Worm (Caenorhabditis elegans): ENCODE results near the gene dpy-23.

DNA sequence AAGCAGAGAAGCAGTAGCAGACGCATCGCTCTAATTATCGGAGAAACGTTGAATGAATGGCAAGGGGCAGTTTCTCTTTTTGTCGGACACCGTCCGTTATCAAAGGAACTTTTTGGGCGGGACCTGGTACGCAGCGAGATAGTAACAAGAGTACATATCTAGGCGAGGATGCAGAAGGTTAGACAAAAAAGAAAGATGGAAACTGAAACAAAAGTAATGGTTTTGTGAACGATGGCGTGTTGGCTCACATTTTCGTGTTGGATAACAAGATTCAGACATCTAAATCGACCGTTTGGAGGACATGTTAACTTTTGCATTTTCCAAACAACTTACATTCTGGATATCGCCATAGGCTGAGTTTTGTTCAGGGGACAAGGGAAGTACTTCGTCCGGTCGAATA lies 31.7 kb upstream of the dpy-23 start, which contains the start of gene F14H12.6:
- no peak for TF ChIP-seq scrt-1 (GFP tag; IDR thresholded peaks at IDR 0.05)
- no peak for TF ChIP-seq tra-4 (tag; optimal IDR thresholded peaks at IDR 0.05)
- TF ChIP-seq F13C5.2 (tag; optimal IDR thresholded peaks at IDR 0.05): no peak
- TF ChIP-seq ama-1 (optimal IDR thresholded peaks at IDR 0.05): no peak
- no peak for TF ChIP-seq aly-1 (tag; optimal IDR thresholded peaks at IDR 0.05)
- no peak for TF ChIP-seq tbx-37 (GFP tag; conservative IDR thresholded peaks at IDR 0.05)
- TF ChIP-seq ceh-36 (tag; optimal IDR thresholded peaks at IDR 0.05): no peak
- TF ChIP-seq hnd-1 (tag; optimal IDR thresholded peaks at IDR 0.05): no peak
- TF ChIP-seq ceh-13 (GFP tag; optimal IDR thresholded peaks at IDR 0.05): no peak
- TF ChIP-seq pes-1 (GFP tag; IDR thresholded peaks at IDR 0.05): no peak
- TF ChIP-seq tbx-11 (GFP tag; IDR thresholded peaks at IDR 0.05): no peak
